Worm (Caenorhabditis elegans) whole organism, early embryonic: Measurements from ENCODE around the gene C51E3.6.

Experiments used
- B0310.2 ChIP-seq: sonication (generic microtip); optimal IDR thresholded peaks from 2 replicates; lab custom pipeline; 2016; ENCODE audit warnings: mild to moderate bottlenecking, missing genetic modification characterization, missing compliant biosample characterization
- F13C5.2 ChIP-seq: sonication (generic microtip); optimal IDR thresholded peaks from 2 replicates; lab custom pipeline; 2017; ENCODE audit warnings: mild to moderate bottlenecking, missing genetic modification characterization, inconsistent platforms, missing compliant biosample characterization
- aly-1 ChIP-seq: sonication (generic microtip); optimal IDR thresholded peaks from 2 replicates; lab custom pipeline; 2016; ENCODE audit warnings: missing genetic modification characterization, missing compliant biosample characterization
- ama-1 ChIP-seq: fragments of 150-350 bp; optimal IDR thresholded peaks from 2 replicates; lab custom pipeline; 2014
- ceh-13 ChIP-seq: fragments of 200-800 bp; sonication (Bioruptor generic); optimal IDR thresholded peaks from 2 replicates; lab custom pipeline; 2018; ENCODE audit warnings: mild to moderate bottlenecking, missing genetic modification characterization, missing compliant biosample characterization
- ceh-36 ChIP-seq: sonication (generic microtip); optimal IDR thresholded peaks from 2 replicates; lab custom pipeline; 2016; ENCODE audit warnings: missing genetic modification characterization, inconsistent platforms, missing compliant biosample characterization
- ets-7 ChIP-seq: sonication (generic microtip); optimal IDR thresholded peaks from 2 replicates; lab custom pipeline; 2016; ENCODE audit warnings: missing genotype, missing genetic modification characterization, missing compliant biosample characterization
- flt-1 ChIP-seq: fragments of 200-800 bp; sonication (Bioruptor generic); IDR thresholded peaks from 2 replicates; pipeline ENCODE4 v1.3.6; 2022; ENCODE audit warnings: missing genetic modification characterization, missing compliant biosample characterization
- hmbx-1 ChIP-seq: sonication (generic microtip); optimal IDR thresholded peaks from 2 replicates; lab custom pipeline; 2016; ENCODE audit warnings: mild to moderate bottlenecking, missing genetic modification characterization, missing compliant biosample characterization
- hmg-4 ChIP-seq: fragments of 200-800 bp; sonication (Bioruptor generic); optimal IDR thresholded peaks from 2 replicates; lab custom pipeline; 2018; ENCODE audit warnings: mild to moderate bottlenecking, missing genetic modification characterization, missing compliant biosample characterization
- hnd-1 ChIP-seq: sonication (generic microtip); optimal IDR thresholded peaks from 2 replicates; lab custom pipeline; 2016; ENCODE audit warnings: missing genetic modification characterization, missing compliant biosample characterization
- pes-1 ChIP-seq: fragments of 200-800 bp; sonication (Bioruptor generic); IDR thresholded peaks from 2 replicates; pipeline ENCODE4 v1.3.6; 2022; ENCODE audit warnings: missing genetic modification reagents, missing genetic modification characterization, missing compliant biosample characterization
- scrt-1 ChIP-seq: fragments of 200-800 bp; sonication (Bioruptor generic); IDR thresholded peaks from 2 replicates; pipeline ENCODE4 v1.3.6; 2022; ENCODE audit warnings: missing genetic modification characterization, missing compliant biosample characterization
- sea-1 ChIP-seq: fragments of 200-800 bp; sonication (Bioruptor generic); conservative IDR thresholded peaks from 2 replicates; pipeline ENCODE4 v1.3.6; 2022; ENCODE audit warnings: missing genetic modification characterization, missing compliant biosample characterization
- tbx-11 ChIP-seq: fragments of 200-800 bp; sonication (Bioruptor generic); IDR thresholded peaks from 2 replicates; pipeline ENCODE4 v1.3.6; 2022; ENCODE audit warnings: missing genetic modification characterization, missing compliant biosample characterization
- tbx-37 ChIP-seq: fragments of 200-800 bp; sonication (Bioruptor generic); conservative IDR thresholded peaks from 2 replicates; pipeline ENCODE4 v1.3.6; 2022; ENCODE audit warnings: missing genetic modification reagents, missing genetic modification characterization, missing compliant biosample characterization
- tra-4 ChIP-seq: sonication (generic microtip); optimal IDR thresholded peaks from 2 replicates; lab custom pipeline; 2017; ENCODE audit warnings: missing genetic modification characterization, missing compliant biosample characterization

The C51E3.6 gene

ce11 chrV:10202340-10202739, 36.1 kb upstream of the C51E3.6 start:
- TF ChIP-seq hnd-1 (tag; lab: Kevin White, UChicago) (no peak), ama-1 (no peak), ceh-13 (GFP tag; lab: Kevin White, UChicago) (no peak), ets-7 (no peak)

ce11 chrV:10201913-10202312, 35.6 kb upstream of the C51E3.6 start, which contains the start of gene ZK856.7:
Gene ZK856.7, plus strand, starts transcription at chrV:10202098.
- TF ChIP-seq hnd-1 (tag; lab: Kevin White, UChicago), result no peak
- no peak for TF ChIP-seq tbx-37 (GFP tag; lab: Robert Waterston, UW)
- TF ChIP-seq flt-1 (GFP tag; lab: Robert Waterston, UW), result no peak
- no peak for TF ChIP-seq hmbx-1
- TF ChIP-seq F13C5.2 (tag; lab: Kevin White, UChicago), result no peak
- TF ChIP-seq ama-1, result no peak
- no peak for TF ChIP-seq scrt-1 (GFP tag; lab: Robert Waterston, UW)
- TF ChIP-seq ceh-13 (GFP tag; lab: Kevin White, UChicago), result no peak
- TF ChIP-seq ets-7, result no peak
- no peak for TF ChIP-seq sea-1 (GFP tag; lab: Robert Waterston, UW)
- no peak for TF ChIP-seq tbx-11 (GFP tag; lab: Robert Waterston, UW)
- TF ChIP-seq B0310.2 (tag; lab: Kevin White, UChicago), result no peak
- TF ChIP-seq ceh-36 (tag; lab: Kevin White, UChicago), result no peak
- TF ChIP-seq aly-1 (tag; lab: Kevin White, UChicago), result no peak
- no peak for TF ChIP-seq tra-4 (tag; lab: Kevin White, UChicago)
- TF ChIP-seq pes-1, result no peak
- no peak for TF ChIP-seq hmg-4 (GFP tag; lab: Kevin White, UChicago)

ce11 chrV:10198386-10198785, 32.1 kb upstream of the C51E3.6 start, which contains the start of gene ZK856.6:
Gene ZK856.6, plus strand, starts transcription at chrV:10198686.
- no peak for TF ChIP-seq tra-4 (tag; lab: Kevin White, UChicago)
- no peak for TF ChIP-seq tbx-11 (GFP tag; lab: Robert Waterston, UW)
- TF ChIP-seq hmg-4 (GFP tag; lab: Kevin White, UChicago), result no peak
- no peak for TF ChIP-seq aly-1 (tag; lab: Kevin White, UChicago)
- no peak for TF ChIP-seq ceh-13 (GFP tag; lab: Kevin White, UChicago)
- TF ChIP-seq ama-1, result no peak
- no peak for TF ChIP-seq ets-7
- no peak for TF ChIP-seq ceh-36 (tag; lab: Kevin White, UChicago)
- TF ChIP-seq flt-1 (GFP tag; lab: Robert Waterston, UW), result no peak
- TF ChIP-seq hmbx-1, result no peak

- TF ChIP-seq hmbx-1 (no peak), sea-1 (GFP tag; lab: Robert Waterston, UW) (no peak), ceh-13 (GFP tag; lab: Kevin White, UChicago) (no peak), hnd-1 (tag; lab: Kevin White, UChicago) (no peak), tbx-37 (GFP tag; lab: Robert Waterston, UW) (no peak), B0310.2 (tag; lab: Kevin White, UChicago) (no peak), flt-1 (GFP tag; lab: Robert Waterston, UW) (no peak), tbx-11 (GFP tag; lab: Robert Waterston, UW) (no peak), scrt-1 (GFP tag; lab: Robert Waterston, UW) (no peak), ama-1 (no peak), aly-1 (tag; lab: Kevin White, UChicago) (no peak), tra-4 (tag; lab: Kevin White, UChicago) (no peak), pes-1 (no peak), ceh-36 (tag; lab: Kevin White, UChicago) (no peak), hmg-4 (GFP tag; lab: Kevin White, UChicago) (no peak), F13C5.2 (tag; lab: Kevin White, UChicago) (no peak), ets-7 (no peak)
Observed at ce11 chrV:10191242-10191641, 25.0 kb upstream of the C51E3.6 start.

- TF ChIP-seq scrt-1 (GFP tag; lab: Robert Waterston, UW) (no peak), F13C5.2 (tag; lab: Kevin White, UChicago) (no peak), tra-4 (tag; lab: Kevin White, UChicago) (no peak), tbx-11 (GFP tag; lab: Robert Waterston, UW) (no peak), pes-1 (no peak), aly-1 (tag; lab: Kevin White, UChicago) (no peak), hmg-4 (GFP tag; lab: Kevin White, UChicago) (no peak), ets-7 (no peak), sea-1 (GFP tag; lab: Robert Waterston, UW) (no peak), ceh-13 (GFP tag; lab: Kevin White, UChicago) (no peak), hnd-1 (tag; lab: Kevin White, UChicago) (no peak), B0310.2 (tag; lab: Kevin White, UChicago) (no peak), flt-1 (GFP tag; lab: Robert Waterston, UW) (no peak), hmbx-1 (no peak), ceh-36 (tag; lab: Kevin White, UChicago) (no peak), ama-1 (no peak)
Observed at ce11 chrV:10190081-10190556, 23.9 kb upstream of the C51E3.6 start, which contains the start of gene ZK856.5. Gene ZK856.5, minus strand, starts transcription at chrV:10190131.

- no peak for TF ChIP-seq tbx-11 (GFP tag; lab: Robert Waterston, UW)
- TF ChIP-seq tra-4 (tag; lab: Kevin White, UChicago), result no peak
Observed at ce11 chrV:10185719-10186118, 19.5 kb upstream of the C51E3.6 start, which contains the start of gene ZK856.18. Gene ZK856.18, minus strand, starts transcription at chrV:10186007.

ce11 chrV:10183810-10184209, 17.5 kb upstream of the C51E3.6 start:
- no peak for TF ChIP-seq B0310.2 (tag; lab: Kevin White, UChicago)
- TF ChIP-seq tra-4 (tag; lab: Kevin White, UChicago), result no peak
- TF ChIP-seq hmbx-1, result no peak
- TF ChIP-seq flt-1 (GFP tag; lab: Robert Waterston, UW), result no peak
- TF ChIP-seq tbx-37 (GFP tag; lab: Robert Waterston, UW), result no peak
- no peak for TF ChIP-seq scrt-1 (GFP tag; lab: Robert Waterston, UW)
- TF ChIP-seq ceh-36 (tag; lab: Kevin White, UChicago), result no peak
- no peak for TF ChIP-seq F13C5.2 (tag; lab: Kevin White, UChicago)
- TF ChIP-seq tbx-11 (GFP tag; lab: Robert Waterston, UW), result no peak
- TF ChIP-seq aly-1 (tag; lab: Kevin White, UChicago), result no peak
